In genomic region chr3L:19909234-19910053, dm6 we compare ENCODE assay signal across 1 fruit fly cellular context.
TF ChIP-seq lines count a peak whose summit lies in the region.

No protein-coding gene starts in this region.

TF ChIP-seq in whole organism, embryonic, 481 proteins besides CTCF, POLR2A, EP300 and RAD21 (continued from another document):
- TF ChIP-seq CG16813 (GFP tag; IDR thresholded peaks at IDR 0.05; lab: Robert Waterston, UW; ENCODE audit: partially characterized antibody): 0 out of 3 replicates have a peak, but pooled peaks have one; percentile 6
- TF ChIP-seq Dp (GFP tag; optimal IDR thresholded peaks at IDR 0.05; lab: Kevin White, UChicago): peak; percentile 16
- peak; percentile 42; the same call in 1 of the 2 replicates for TF ChIP-seq Bgb (GFP tag; IDR thresholded peaks at IDR 0.05; lab: Robert Waterston, UW; ENCODE audit: partially characterized antibody)
- peak; percentile 65 for TF ChIP-seq Lhr (GFP tag; optimal IDR thresholded peaks at IDR 0.05; lab: Kevin White, UChicago)
- TF ChIP-seq row (GFP tag; IDR thresholded peaks at IDR 0.05; lab: Robert Waterston, UW): peak; percentile 38; the same call in 1 of the 3 replicates
- TF ChIP-seq nmo (GFP tag; optimal IDR thresholded peaks at IDR 0.05; lab: Kevin White, UChicago): peak; percentile 40
- TF ChIP-seq CG1603 (tag; optimal IDR thresholded peaks at IDR 0.05; lab: Kevin White, UChicago): peak; percentile 75
- TF ChIP-seq mirr (GFP tag; optimal IDR thresholded peaks at IDR 0.05; lab: Kevin White, UChicago): peak; percentile 63
- peak; percentile 44 for TF ChIP-seq CG34376 (GFP tag; optimal IDR thresholded peaks at IDR 0.05; lab: Kevin White, UChicago)
- peak; percentile 9; the same call in 1 of the 3 replicates for TF ChIP-seq CG34422 (GFP tag; IDR thresholded peaks at IDR 0.05; lab: Robert Waterston, UW)
- no peak for TF ChIP-seq CG9876 (GFP tag; optimal IDR thresholded peaks at IDR 0.05; lab: Kevin White, UChicago)
- TF ChIP-seq Ets97D (GFP tag; optimal IDR thresholded peaks at IDR 0.05; lab: Kevin White, UChicago): peak; percentile 64
- TF ChIP-seq CG4617 (GFP tag; optimal IDR thresholded peaks at IDR 0.05; lab: Kevin White, UChicago; ENCODE audit: borderline replicate concordance): peak; percentile 66
- no peak for TF ChIP-seq lola (GFP tag; optimal IDR thresholded peaks at IDR 0.05; lab: Kevin White, UChicago)
- TF ChIP-seq Lim3 (GFP tag; IDR thresholded peaks at IDR 0.05; lab: Robert Waterston, UW): no peak
- no peak for TF ChIP-seq Taf1 (GFP tag; IDR thresholded peaks at IDR 0.05; lab: Robert Waterston, UW)
- peak; percentile 8 for TF ChIP-seq CG7271 (tag; optimal IDR thresholded peaks at IDR 0.05; lab: Kevin White, UChicago)
- TF ChIP-seq CG3281 (GFP tag; optimal IDR thresholded peaks at IDR 0.05; lab: Kevin White, UChicago): peak; percentile 84
- TF ChIP-seq CG1024 (GFP tag; IDR thresholded peaks at IDR 0.05; lab: Robert Waterston, UW): no peak
- peak; percentile 94 for TF ChIP-seq CG9797 (GFP tag; optimal IDR thresholded peaks at IDR 0.05; lab: Kevin White, UChicago)
- TF ChIP-seq CG4707 (GFP tag; optimal IDR thresholded peaks at IDR 0.05; lab: Kevin White, UChicago): peak; percentile 32
- peak; percentile 77 for TF ChIP-seq YL-1 (GFP tag; optimal IDR thresholded peaks at IDR 0.05; lab: Kevin White, UChicago)
- TF ChIP-seq HLHmδ (GFP tag; optimal IDR thresholded peaks at IDR 0.05; lab: Kevin White, UChicago): peak; percentile 55
- TF ChIP-seq wek (GFP tag; optimal IDR thresholded peaks at IDR 0.05; lab: Kevin White, UChicago): peak; percentile 29
- TF ChIP-seq CG11398 (GFP tag; optimal IDR thresholded peaks at IDR 0.05; lab: Kevin White, UChicago): no peak
- peak; percentile 92 for TF ChIP-seq gfzf (GFP tag; optimal IDR thresholded peaks at IDR 0.05; lab: Kevin White, UChicago)
- no peak for TF ChIP-seq CG7556 (GFP tag; optimal IDR thresholded peaks at IDR 0.05; lab: Kevin White, UChicago)
- TF ChIP-seq CG17328 (GFP tag; IDR thresholded peaks at IDR 0.05; lab: Robert Waterston, UW): peak; percentile 32; the same call in 1 of the 2 replicates
- no peak for TF ChIP-seq az2 (GFP tag; optimal IDR thresholded peaks at IDR 0.05; lab: Kevin White, UChicago)
- peak; percentile 41 for TF ChIP-seq CG3847 (GFP tag; IDR thresholded peaks at IDR 0.05; lab: Robert Waterston, UW)
- peak; percentile 18 for TF ChIP-seq CG2712 (tag; optimal IDR thresholded peaks at IDR 0.05; lab: Kevin White, UChicago)
- peak; percentile 54 for TF ChIP-seq BEAF-32 (GFP tag; optimal IDR thresholded peaks at IDR 0.05; lab: Kevin White, UChicago)
- no peak for TF ChIP-seq Poxn (GFP tag; IDR thresholded peaks at IDR 0.05; lab: Robert Waterston, UW)
- peak; percentile 38 for TF ChIP-seq CG30020 (tag; optimal IDR thresholded peaks at IDR 0.05; lab: Kevin White, UChicago)
- 0 out of 3 replicates have a peak, but pooled peaks have one; percentile 16 for TF ChIP-seq zfh1 (GFP tag; IDR thresholded peaks at IDR 0.05; lab: Robert Waterston, UW)
- peak; percentile 28 for TF ChIP-seq Sin3A (optimal IDR thresholded peaks at IDR 0.05; lab: Kevin White, UChicago)
- TF ChIP-seq Elba2 (GFP tag; optimal IDR thresholded peaks at IDR 0.05; lab: Kevin White, UChicago): peak; percentile 55
- TF ChIP-seq hbn (GFP tag; IDR thresholded peaks at IDR 0.05; lab: Robert Waterston, UW; ENCODE audit: partially characterized antibody): no peak
- TF ChIP-seq Dref (GFP tag; IDR thresholded peaks at IDR 0.05; lab: Robert Waterston, UW): peak; percentile 51
- TF ChIP-seq CG12769 (tag; optimal IDR thresholded peaks at IDR 0.05; lab: Kevin White, UChicago): no peak
- TF ChIP-seq CG14710 (tag; optimal IDR thresholded peaks at IDR 0.05; lab: Kevin White, UChicago): peak; percentile 65
- peak; percentile 14 for TF ChIP-seq her (GFP tag; optimal IDR thresholded peaks at IDR 0.05; lab: Kevin White, UChicago)
- TF ChIP-seq Ets65A (GFP tag; lab: Kevin White, UChicago): peak; percentile 80
- TF ChIP-seq kah (GFP tag; optimal IDR thresholded peaks at IDR 0.05; lab: Kevin White, UChicago): no peak
- TF ChIP-seq MBD-R2 (GFP tag; IDR thresholded peaks at IDR 0.05; lab: Robert Waterston, UW): peak; percentile 42
- peak; percentile 15 for TF ChIP-seq CG2202 (tag; optimal IDR thresholded peaks at IDR 0.05; lab: Kevin White, UChicago)
- no peak for TF ChIP-seq CG7745 (tag; optimal IDR thresholded peaks at IDR 0.05; lab: Kevin White, UChicago)
- peak; percentile 14 for TF ChIP-seq CG11723 (GFP tag; optimal IDR thresholded peaks at IDR 0.05; lab: Kevin White, UChicago)
- peak; percentile 7 for TF ChIP-seq Myb (GFP tag; optimal IDR thresholded peaks at IDR 0.05; lab: Kevin White, UChicago)
- no peak for TF ChIP-seq prd (optimal IDR thresholded peaks at IDR 0.05; lab: Kevin White, UChicago)
- no peak for TF ChIP-seq prd (GFP tag; IDR thresholded peaks at IDR 0.05; lab: Robert Waterston, UW)
- no peak for TF ChIP-seq CG13123 (GFP tag; optimal IDR thresholded peaks at IDR 0.05; lab: Kevin White, UChicago)
- no peak for TF ChIP-seq ro (GFP tag; IDR thresholded peaks at IDR 0.05; lab: Robert Waterston, UW)
